Worm (Caenorhabditis elegans): ENCODE measurements around the gene F02D10.3.

ce11 chrX:13409543-13409942 lies 52.9 kb downstream of the F02D10.3 start, which contains the start of the genes cyp-13B1 and C29F7.1:
- no peak for TF ChIP-seq die-1 (tag; optimal IDR thresholded peaks at IDR 0.05)
- no peak for TF ChIP-seq let-607 (tag; optimal IDR thresholded peaks at IDR 0.05)
